Worm (Caenorhabditis elegans): ENCODE measurements around the gene mop-25.2.

- TF ChIP-seq ztf-6 (GFP tag; IDR thresholded peaks at IDR 0.05) (no peak), tbx-9 (tag; optimal IDR thresholded peaks at IDR 0.05; ENCODE audit: borderline replicate concordance) (no peak), sdz-38 (tag; optimal IDR thresholded peaks at IDR 0.05) (no peak), F52B5.7 (tag; optimal IDR thresholded peaks at IDR 0.05) (no peak)
Measured at ce11 chrII:9704746-9705145, 1.2 kb upstream of the mop-25.2 start, which contains the start of gene Y53C12A.10.
